Fruit fly (Drosophila melanogaster): ENCODE results near the gene CG6763.

- TF ChIP-seq Pif1B (GFP tag; optimal IDR thresholded peaks at IDR 0.05) (no peak), Pif1A (GFP tag; optimal IDR thresholded peaks at IDR 0.05) (no peak), CG12605 (GFP tag; IDR thresholded peaks at IDR 0.05) (peak; percentile 66), Snoo (tag; optimal IDR thresholded peaks at IDR 0.05) (no peak), CG32121 (GFP tag; IDR thresholded peaks at IDR 0.05) (no peak), CG8159 (tag; optimal IDR thresholded peaks at IDR 0.05) (peak; percentile 5)
These were observed 5.0 kb upstream of the CG6763 start for dm6 chr3R:23278704-23279379.
